Worm (Caenorhabditis elegans): ENCODE data around the gene F59B10.4.

DNA sequence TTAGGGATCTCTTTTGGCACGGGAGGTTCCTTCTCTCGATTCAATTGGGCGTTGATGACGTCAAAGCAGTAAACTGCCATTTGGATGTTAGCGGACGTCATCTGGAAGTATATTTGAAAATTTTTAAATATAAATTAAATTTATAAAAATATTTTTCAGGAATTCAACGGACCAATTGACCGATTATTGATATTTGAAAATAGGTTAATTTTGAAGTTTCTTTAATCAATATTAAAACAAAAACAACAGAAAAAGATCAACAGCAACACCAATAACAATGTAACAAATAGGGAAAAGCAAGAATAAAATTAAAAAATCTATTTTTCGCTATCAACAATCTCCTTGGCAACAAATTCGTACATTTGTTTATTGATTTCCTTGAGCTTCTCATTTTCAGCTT, 20.3 kb upstream of the F59B10.4 start, which contains the start of gene R166.3:
- TF ChIP-seq F49E8.2 (tag; optimal IDR thresholded peaks at IDR 0.05; ENCODE audit: insufficient read depth) (no peak), Y53G8AR.9 (GFP tag; conservative IDR thresholded peaks at IDR 0.05) (no peak)
